Fruit fly (Drosophila melanogaster): ENCODE results near the gene hth.

Gene hth

DNA sequence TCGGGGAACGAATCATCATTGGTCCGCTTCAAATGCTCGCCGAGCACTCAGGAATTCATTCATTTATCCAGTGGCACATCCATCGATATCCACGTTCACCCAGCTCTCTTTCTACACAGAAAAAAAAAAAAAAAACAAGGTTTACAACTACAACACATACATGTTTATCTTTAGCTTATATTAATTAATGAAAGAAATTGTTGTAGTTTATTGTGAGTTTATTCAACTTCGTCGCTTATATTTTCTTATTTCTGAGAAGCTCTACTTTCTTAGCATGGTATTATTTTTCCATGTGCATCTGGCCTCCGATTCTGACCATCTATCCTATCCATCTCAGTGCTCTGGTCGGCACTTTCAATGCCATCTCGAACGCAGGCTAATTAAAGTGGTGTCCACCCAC lies 139.3 kb downstream of the hth start:
- peak; percentile 12 for TF ChIP-seq sens (GFP tag)
- no peak for TF ChIP-seq sr (GFP tag; IDR thresholded peaks at IDR 0.05)
- TF ChIP-seq Mes4 (GFP tag; optimal IDR thresholded peaks at IDR 0.05) = no peak
- no peak for TF ChIP-seq pita (GFP tag; optimal IDR thresholded peaks at IDR 0.05)
- no peak for TF ChIP-seq CG11456 (GFP tag; IDR thresholded peaks at IDR 0.05)
- TF ChIP-seq CG1792 (GFP tag; optimal IDR thresholded peaks at IDR 0.05) = no peak

DNA sequence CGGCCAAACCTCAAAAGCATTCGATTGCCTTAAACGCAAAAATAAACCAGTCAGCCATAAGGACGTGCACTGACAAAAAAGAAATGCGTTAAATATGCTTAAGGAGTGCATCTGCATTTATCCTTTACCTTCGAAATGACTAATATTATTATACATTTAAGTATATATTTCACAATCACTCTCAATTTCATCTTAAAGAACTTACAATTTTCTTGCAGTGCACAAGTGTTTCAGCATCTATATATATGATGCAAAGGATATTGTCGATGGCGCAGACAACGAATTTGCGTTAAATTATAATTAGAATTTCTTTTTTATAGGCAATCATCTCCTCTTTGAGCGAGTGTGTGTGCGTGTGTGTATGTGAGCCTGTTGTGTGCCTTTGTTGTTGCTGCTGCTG lies 140.7 kb downstream of the hth start:
- TF ChIP-seq CG2875 (GFP tag; optimal IDR thresholded peaks at IDR 0.05) (peak; percentile 14), NC2α (GFP tag; optimal IDR thresholded peaks at IDR 0.05) (no peak), CG18619 (GFP tag; optimal IDR thresholded peaks at IDR 0.05) (no peak), bigmax (GFP tag; optimal IDR thresholded peaks at IDR 0.05) (no peak), CG4282 (GFP tag; optimal IDR thresholded peaks at IDR 0.05) (no peak), sd (tag; optimal IDR thresholded peaks at IDR 0.05) (no peak), Hr39 (optimal IDR thresholded peaks at IDR 0.05) (no peak), bcd (GFP tag; optimal IDR thresholded peaks at IDR 0.05) (peak; percentile 15), Atf3 (GFP tag; optimal IDR thresholded peaks at IDR 0.05) (no peak), CG10543 (GFP tag; optimal IDR thresholded peaks at IDR 0.05) (no peak), btn (GFP tag; optimal IDR thresholded peaks at IDR 0.05) (no peak), tgo (GFP tag; IDR thresholded peaks at IDR 0.05) (peak; percentile 43; the same call in 2 of the 3 replicates), Ada2b (GFP tag; IDR thresholded peaks at IDR 0.05) (no peak), CG4730 (GFP tag; IDR thresholded peaks at IDR 0.05) (0 out of 2 replicates have a peak, but pooled peaks have one; percentile 32), CG2116 (GFP tag; optimal IDR thresholded peaks at IDR 0.05) (no peak), Sox102F (GFP tag; optimal IDR thresholded peaks at IDR 0.05) (peak; percentile 27), CG11398 (GFP tag; optimal IDR thresholded peaks at IDR 0.05) (no peak), CG16779 (GFP tag; IDR thresholded peaks at IDR 0.05) (no peak), lbe (GFP tag; optimal IDR thresholded peaks at IDR 0.05) (no peak), CG2889 (GFP tag; IDR thresholded peaks at IDR 0.05) (no peak), al (GFP tag; IDR thresholded peaks at IDR 0.05) (no peak), fd3F (GFP tag; optimal IDR thresholded peaks at IDR 0.05) (no peak), CG17912 (GFP tag; optimal IDR thresholded peaks at IDR 0.05) (no peak), CG11093 (GFP tag; IDR thresholded peaks at IDR 0.05) (0 out of 3 replicates have a peak, but pooled peaks have one; percentile 7), CG10366 (GFP tag; IDR thresholded peaks at IDR 0.05) (no peak), D (optimal IDR thresholded peaks at IDR 0.05) (no peak), D (GFP tag; optimal IDR thresholded peaks at IDR 0.05) (peak; percentile 15), Oli (tag; optimal IDR thresholded peaks at IDR 0.05) (peak; percentile 37), Rx (GFP tag; IDR thresholded peaks at IDR 0.05) (no peak), CG3847 (GFP tag; IDR thresholded peaks at IDR 0.05) (no peak), CG3726 (GFP tag; IDR thresholded peaks at IDR 0.05) (no peak), Six4 (GFP tag; optimal IDR thresholded peaks at IDR 0.05) (peak; percentile 13), emc (GFP tag; optimal IDR thresholded peaks at IDR 0.05) (no peak), dan (GFP tag; IDR thresholded peaks at IDR 0.05) (no peak), ci (GFP tag; IDR thresholded peaks at IDR 0.05) (0 out of 3 replicates have a peak, but pooled peaks have one; percentile 37), esg (GFP tag; conservative IDR thresholded peaks at IDR 0.05) (no peak), chm (GFP tag; IDR thresholded peaks at IDR 0.05) (no peak), CG2202 (tag; optimal IDR thresholded peaks at IDR 0.05) (peak; percentile 33), D19A (tag; optimal IDR thresholded peaks at IDR 0.05) (peak; percentile 43), Adf1 (GFP tag; IDR thresholded peaks at IDR 0.05) (no peak), CG12071 (GFP tag; optimal IDR thresholded peaks at IDR 0.05) (no peak), Lhr (GFP tag; optimal IDR thresholded peaks at IDR 0.05) (no peak), vnd (GFP tag; IDR thresholded peaks at IDR 0.05; ENCODE audit: partially characterized antibody) (no peak), CG14860 (GFP tag; IDR thresholded peaks at IDR 0.05; ENCODE audit: partially characterized antibody) (no peak), Fer2 (tag; optimal IDR thresholded peaks at IDR 0.05) (no peak), caup (GFP tag; optimal IDR thresholded peaks at IDR 0.05; ENCODE audit: severe bottlenecking) (no peak)

Measured in whole organism, embryonic.